Worm (Caenorhabditis elegans) whole organism, L2 larva: Measurements from ENCODE around the gene srj-29.
A peak's percentile ranks its signal among the peaks of the same experiment; 100 is the strongest.

ENCODE experiments used
- F13H6.1 ChIP-seq: sonication (generic microtip); optimal IDR thresholded peaks from 2 replicates; lab custom pipeline; 2016; ENCODE audit warnings: missing genetic modification characterization, missing compliant biosample characterization
- ZK546.5 ChIP-seq: sonication (generic microtip); optimal IDR thresholded peaks from 2 replicates; lab custom pipeline; 2017; ENCODE audit warnings: missing biosample characterization, missing genetic modification characterization
- alr-1 ChIP-seq: fragments of 150-350 bp; optimal IDR thresholded peaks from 2 replicates; lab custom pipeline; 2014; ENCODE audit warnings: missing biosample characterization, missing genetic modification characterization
- aly-2 ChIP-seq: fragments of 150-350 bp; optimal IDR thresholded peaks from 2 replicates; lab custom pipeline; 2014; ENCODE audit warnings: missing biosample characterization, missing genetic modification characterization
- ama-1 ChIP-seq: fragments of 150-350 bp; optimal IDR thresholded peaks from 2 replicates; lab custom pipeline; 2018; ENCODE audit warnings: inconsistent platforms
- blmp-1 ChIP-seq: sonication (generic microtip); optimal IDR thresholded peaks from 2 replicates; lab custom pipeline; 2017; ENCODE audit warnings: missing genetic modification characterization, mild to moderate bottlenecking, missing compliant biosample characterization, antibody characterized with exemption, moderate library complexity; ENCODE audit not compliant: insufficient read depth
- crh-2 ChIP-seq: sonication (generic microtip); optimal IDR thresholded peaks from 2 replicates; lab custom pipeline; 2017; ENCODE audit warnings: missing biosample characterization, missing genetic modification characterization
- dmd-4 ChIP-seq: sonication (generic microtip); optimal IDR thresholded peaks from 2 replicates; lab custom pipeline; 2017; ENCODE audit warnings: missing biosample characterization, missing genetic modification characterization
- egl-27 ChIP-seq: sonication (generic microtip); optimal IDR thresholded peaks from 3 replicates; lab custom pipeline; 2017; ENCODE audit warnings: missing biosample characterization, missing genetic modification reagents, missing genetic modification characterization
- elt-1 ChIP-seq: fragments of 150-350 bp; optimal IDR thresholded peaks from 2 replicates; lab custom pipeline; 2014; ENCODE audit warnings: missing biosample characterization, missing genetic modification characterization
- fos-1 ChIP-seq: fragments of 150-350 bp; optimal IDR thresholded peaks from 2 replicates; lab custom pipeline; 2014; ENCODE audit warnings: missing biosample characterization, missing genetic modification characterization
- lin-13 ChIP-seq: fragments of 150-350 bp; optimal IDR thresholded peaks from 2 replicates; lab custom pipeline; 2014; ENCODE audit warnings: missing biosample characterization, missing genetic modification reagents, missing genetic modification characterization
- lin-39 ChIP-seq: fragments of 150-350 bp; optimal IDR thresholded peaks from 2 replicates; lab custom pipeline; 2014; ENCODE audit warnings: missing biosample characterization, missing genetic modification reagents, missing genetic modification characterization
- lsy-2 ChIP-seq, 2 experiments: fragments of 150-350 bp in 1 of 2; sonication (generic microtip) in 1 of 2; optimal IDR thresholded peaks; 2 replicates each; lab custom pipeline; 2014 to 2017; ENCODE audit warnings: missing biosample characterization in 2 of 2, missing genetic modification characterization in 2 of 2
- mab-5 ChIP-seq: fragments of 150-350 bp; optimal IDR thresholded peaks from 2 replicates; lab custom pipeline; 2014; ENCODE audit warnings: missing biosample characterization, missing genetic modification characterization
- mbf-1 ChIP-seq: sonication (generic microtip); optimal IDR thresholded peaks from 2 replicates; lab custom pipeline; 2017; ENCODE audit warnings: missing biosample characterization, missing genetic modification characterization
- mdl-1 ChIP-seq, 2 experiments: fragments of 150-350 bp in 1 of 2; sonication (generic microtip) in 1 of 2; optimal IDR thresholded peaks; 2 replicates each; lab custom pipeline; 2017; ENCODE audit warnings: missing biosample characterization in 2 of 2, missing genetic modification characterization in 2 of 2
- nhr-11 ChIP-seq: fragments of 150-350 bp; optimal IDR thresholded peaks from 2 replicates; lab custom pipeline; 2014; ENCODE audit warnings: missing biosample characterization, missing genetic modification characterization
- nhr-12 ChIP-seq: fragments of 150-350 bp; optimal IDR thresholded peaks from 2 replicates; lab custom pipeline; 2014; ENCODE audit warnings: missing biosample characterization, missing genetic modification characterization
- nhr-129 ChIP-seq: fragments of 150-350 bp; optimal IDR thresholded peaks from 2 replicates; lab custom pipeline; 2014; ENCODE audit warnings: missing biosample characterization, missing genetic modification characterization
- nhr-21 ChIP-seq: fragments of 150-350 bp; optimal IDR thresholded peaks from 2 replicates; lab custom pipeline; 2014; ENCODE audit warnings: missing biosample characterization, missing genetic modification characterization
- nhr-23 ChIP-seq: fragments of 150-350 bp; optimal IDR thresholded peaks from 2 replicates; lab custom pipeline; 2014; ENCODE audit warnings: missing biosample characterization, missing genetic modification reagents, missing genetic modification characterization
- nhr-237 ChIP-seq: fragments of 150-350 bp; optimal IDR thresholded peaks from 2 replicates; lab custom pipeline; 2014; ENCODE audit warnings: missing biosample characterization, missing genetic modification characterization
- nhr-6 ChIP-seq: fragments of 150-350 bp; optimal IDR thresholded peaks from 2 replicates; lab custom pipeline; 2014; ENCODE audit warnings: missing biosample characterization, missing genetic modification characterization
- nhr-77 ChIP-seq: fragments of 150-350 bp; optimal IDR thresholded peaks from 2 replicates; lab custom pipeline; 2014; ENCODE audit warnings: missing biosample characterization, missing genetic modification characterization
- peb-1 ChIP-seq: fragments of 150-350 bp; optimal IDR thresholded peaks from 2 replicates; lab custom pipeline; 2014; ENCODE audit warnings: missing biosample characterization, missing genetic modification characterization
- sem-4 ChIP-seq: fragments of 150-350 bp; optimal IDR thresholded peaks from 2 replicates; lab custom pipeline; 2014; ENCODE audit warnings: missing biosample characterization, missing genetic modification reagents, missing genetic modification characterization
- sma-3 ChIP-seq: sonication (generic microtip); optimal IDR thresholded peaks from 2 replicates; lab custom pipeline; 2016; ENCODE audit warnings: missing genetic modification reagents, missing genetic modification characterization, missing compliant biosample characterization
- sma-9 ChIP-seq, 2 experiments: fragments of 150-350 bp in 1 of 2; sonication (generic microtip) in 1 of 2; optimal IDR thresholded peaks; 2 replicates each; lab custom pipeline; 2014 to 2016; ENCODE audit warnings: missing genetic modification characterization in 2 of 2, mild to moderate bottlenecking in 1 of 2, missing biosample characterization in 1 of 2, missing compliant biosample characterization in 1 of 2, missing genetic modification reagents in 1 of 2, moderate library complexity in 1 of 2
- snpc-4 ChIP-seq: fragments of 150-350 bp; optimal IDR thresholded peaks from 2 replicates; lab custom pipeline; 2014; ENCODE audit warnings: missing biosample characterization, missing genetic modification characterization
- unc-39 ChIP-seq: fragments of 150-350 bp; optimal IDR thresholded peaks from 2 replicates; lab custom pipeline; 2014; ENCODE audit warnings: missing biosample characterization, missing genetic modification characterization
- unc-62 ChIP-seq: fragments of 150-350 bp; optimal IDR thresholded peaks from 2 replicates; lab custom pipeline; 2014; ENCODE audit warnings: missing biosample characterization, missing genetic modification reagents, missing genetic modification characterization
- zag-1 ChIP-seq: fragments of 150-350 bp; optimal IDR thresholded peaks from 2 replicates; lab custom pipeline; 2014; ENCODE audit warnings: missing biosample characterization, missing genetic modification characterization
- ztf-1 ChIP-seq: fragments of 200-800 bp; sonication (Bioruptor generic); conservative IDR thresholded peaks from 2 replicates; pipeline ENCODE4 v1.3.6; 2022; ENCODE audit warnings: missing genetic modification characterization, missing compliant biosample characterization
- ztf-11 ChIP-seq: sonication (generic microtip); optimal IDR thresholded peaks from 2 replicates; lab custom pipeline; 2017; ENCODE audit warnings: missing biosample characterization, missing genetic modification characterization
- ztf-4 ChIP-seq: fragments of 150-350 bp; optimal IDR thresholded peaks from 2 replicates; lab custom pipeline; 2014; ENCODE audit warnings: missing biosample characterization, missing genetic modification characterization

Gene srj-29

ce11 chrV:16115381-16115780 lies 39.9 kb downstream of the srj-29 start, which contains the start of gene str-25:
Gene str-25 (plus strand): TSS chrV:16115681.
- no peak for TF ChIP-seq peb-1 (tag; lab: Kevin White, UChicago)
- TF ChIP-seq F13H6.1 (tag; lab: Kevin White, UChicago), result no peak
- TF ChIP-seq sem-4 (tag; lab: Kevin White, UChicago), result no peak
- no peak for TF ChIP-seq unc-62 (GFP tag; lab: Kevin White, UChicago)
- no peak for TF ChIP-seq lin-13 (GFP tag; lab: Kevin White, UChicago)
- no peak for TF ChIP-seq mbf-1 (tag; lab: Kevin White, UChicago)
- no peak for TF ChIP-seq nhr-12
- TF ChIP-seq unc-39 (tag; lab: Kevin White, UChicago), result no peak
- no peak for TF ChIP-seq lin-39 (tag; lab: Kevin White, UChicago)
- TF ChIP-seq alr-1, result no peak
- no peak for TF ChIP-seq ztf-11 (tag; lab: Kevin White, UChicago)

DNA sequence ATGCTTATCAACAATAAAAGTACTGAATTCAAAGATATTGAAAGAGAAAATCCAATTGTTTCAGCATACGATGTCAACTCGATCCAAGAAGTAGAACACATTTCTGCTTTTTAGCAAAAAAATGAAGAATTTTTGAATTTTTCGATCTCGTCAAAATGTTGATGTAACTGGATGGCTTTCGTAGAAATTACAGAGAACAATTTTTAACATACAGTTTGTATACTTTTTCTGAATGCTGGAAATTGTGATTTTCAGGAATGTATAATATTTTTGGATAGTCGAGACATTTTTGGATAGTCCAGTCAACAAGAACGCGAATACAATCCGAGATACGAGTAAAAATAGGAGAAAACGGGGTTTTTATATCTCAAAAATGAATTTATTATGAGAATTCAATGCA lies 43.1 kb downstream of the srj-29 start, which contains the start of gene str-103:
TSS of gene str-103 (minus strand) at position 101 of the 400 bp plus-strand sequence.
- TF ChIP-seq zag-1 (tag; lab: Kevin White, UChicago) (no peak), ZK546.5 (tag; lab: Kevin White, UChicago) (no peak), alr-1 (no peak), egl-27 (tag; lab: Kevin White, UChicago) (no peak), ztf-4 (tag; lab: Kevin White, UChicago) (no peak), fos-1 (tag; lab: Kevin White, UChicago) (no peak), nhr-21 (tag; lab: Kevin White, UChicago) (no peak), elt-1 (tag; lab: Kevin White, UChicago) (no peak)

ce11 chrV:16120499-16120898 lies 45.0 kb downstream of the srj-29 start:
- TF ChIP-seq ama-1 (no peak), alr-1 (no peak), mbf-1 (tag; lab: Kevin White, UChicago) (no peak), sma-9 (GFP tag; optimal IDR thresholded peaks at IDR 0.05; lab: Kevin White, UChicago) (no peak), sma-9 (tag; optimal IDR thresholded peaks at IDR 0.05; lab: Kevin White, UChicago) (no peak), ZK546.5 (tag; lab: Kevin White, UChicago) (no peak), crh-2 (tag; lab: Kevin White, UChicago) (no peak), aly-2 (no peak), lsy-2 (tag; optimal IDR thresholded peaks at IDR 0.05; lab: Kevin White, UChicago) (no peak), mab-5 (no peak)

DNA sequence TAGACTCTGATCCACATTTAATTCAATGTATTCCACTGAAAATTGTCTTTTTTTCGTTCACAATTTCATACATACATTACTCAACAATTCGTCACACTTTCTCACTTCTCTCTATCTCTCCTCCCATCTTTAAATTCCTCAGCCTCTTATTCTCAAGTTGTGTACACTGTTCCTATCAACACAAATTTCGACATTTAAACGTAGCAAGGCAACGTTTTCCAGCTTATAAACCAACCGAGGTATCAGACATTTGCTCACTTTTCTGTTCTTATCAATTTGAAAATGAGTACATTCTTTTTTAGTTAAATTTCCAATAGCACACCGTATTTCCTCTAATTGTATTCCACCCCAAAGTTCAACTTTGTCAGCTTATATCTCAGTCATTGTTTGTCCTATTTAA lies 45.5 kb downstream of the srj-29 start, which contains the start of gene skr-3:
TSS of gene skr-3 (plus strand) at position 163 of the 400 bp plus-strand sequence.
- TF ChIP-seq sma-3 (GFP tag; lab: Kevin White, UChicago), result no peak
- peak; percentile 38 for TF ChIP-seq sma-9 (GFP tag; optimal IDR thresholded peaks at IDR 0.05; lab: Kevin White, UChicago)
- TF ChIP-seq sma-9 (tag; optimal IDR thresholded peaks at IDR 0.05; lab: Kevin White, UChicago), result no peak
- TF ChIP-seq fos-1 (tag; lab: Kevin White, UChicago), result peak; percentile 71

ce11 chrV:16121451-16121850 lies 46.0 kb downstream of the srj-29 start:
- TF ChIP-seq ztf-1 (GFP tag; lab: Robert Waterston, UW) (no peak), ama-1 (no peak), mdl-1 (tag; optimal IDR thresholded peaks at IDR 0.05; lab: Kevin White, UChicago) (no peak), elt-1 (tag; lab: Kevin White, UChicago) (no peak), dmd-4 (tag; lab: Kevin White, UChicago) (no peak), fos-1 (tag; lab: Kevin White, UChicago) (peak; percentile 24), snpc-4 (tag; lab: Kevin White, UChicago) (no peak), nhr-77 (tag; lab: Kevin White, UChicago) (no peak)

DNA sequence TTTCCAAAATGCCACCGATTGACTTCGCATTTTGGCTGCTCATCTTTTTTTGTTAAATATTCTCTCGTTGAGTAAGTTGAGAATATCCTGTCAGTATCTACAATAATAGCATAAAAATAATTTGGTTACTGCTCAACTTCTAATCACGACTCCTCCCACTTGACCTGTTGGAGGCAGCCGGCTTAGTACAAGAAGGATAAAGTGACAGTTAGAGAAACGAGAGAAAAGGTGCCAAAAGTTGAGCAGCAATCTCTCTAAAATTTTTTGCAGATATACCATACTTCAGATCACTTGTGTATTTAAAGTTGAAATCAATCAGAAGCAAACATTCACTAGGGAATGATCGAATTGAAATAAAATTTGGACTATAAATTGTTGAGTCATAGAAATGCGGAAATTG lies 49.3 kb downstream of the srj-29 start, which contains the start of gene nhr-111:
TSS of gene nhr-111 (minus strand) at position 101 of the 400 bp plus-strand sequence.
- TF ChIP-seq lin-39 (tag; lab: Kevin White, UChicago) (no peak), sem-4 (tag; lab: Kevin White, UChicago) (no peak), blmp-1 (tag; lab: Kevin White, UChicago) (no peak), mdl-1 (tag; optimal IDR thresholded peaks at IDR 0.05; lab: Kevin White, UChicago) (no peak), alr-1 (no peak), aly-2 (no peak), ztf-1 (GFP tag; lab: Robert Waterston, UW) (no peak), nhr-129 (tag; lab: Kevin White, UChicago) (no peak), nhr-23 (tag; lab: Kevin White, UChicago) (no peak), mbf-1 (tag; lab: Kevin White, UChicago) (no peak), nhr-77 (tag; lab: Kevin White, UChicago) (no peak), lin-13 (GFP tag; lab: Kevin White, UChicago) (no peak), nhr-237 (no peak), nhr-11 (tag; lab: Kevin White, UChicago) (no peak), nhr-6 (tag; lab: Kevin White, UChicago) (no peak), peb-1 (tag; lab: Kevin White, UChicago) (no peak), sma-3 (GFP tag; lab: Kevin White, UChicago) (no peak), ZK546.5 (tag; lab: Kevin White, UChicago) (no peak), F13H6.1 (tag; lab: Kevin White, UChicago) (no peak), crh-2 (tag; lab: Kevin White, UChicago) (no peak)
